Worm (Caenorhabditis elegans) whole organism, L2 larva: ENCODE results near the gene Y53F4B.1.

Source experiments
- lsy-2 ChIP-seq, 2 experiments: fragments of 150-350 bp in 1 of 2; sonication (generic microtip) in 1 of 2; optimal IDR thresholded peaks; 2 replicates each; lab custom pipeline; 2014 to 2017; ENCODE audit warnings: missing biosample characterization in 2 of 2, missing genetic modification characterization in 2 of 2
- nhr-25 ChIP-seq: fragments of 150-350 bp; sonication (generic microtip); optimal IDR thresholded peaks from 3 replicates; lab custom pipeline; 2014; ENCODE audit warnings: missing biosample characterization, missing genetic modification characterization
- nhr-77 ChIP-seq: fragments of 150-350 bp; optimal IDR thresholded peaks from 2 replicates; lab custom pipeline; 2014; ENCODE audit warnings: missing biosample characterization, missing genetic modification characterization
- unc-55 ChIP-seq: fragments of 150-350 bp; sonication (generic microtip); optimal IDR thresholded peaks from 3 replicates; lab custom pipeline; 2014; ENCODE audit warnings: missing biosample characterization, missing genetic modification reagents, missing genetic modification characterization
- zag-1 ChIP-seq: fragments of 150-350 bp; optimal IDR thresholded peaks from 2 replicates; lab custom pipeline; 2014; ENCODE audit warnings: missing biosample characterization, missing genetic modification characterization

DNA sequence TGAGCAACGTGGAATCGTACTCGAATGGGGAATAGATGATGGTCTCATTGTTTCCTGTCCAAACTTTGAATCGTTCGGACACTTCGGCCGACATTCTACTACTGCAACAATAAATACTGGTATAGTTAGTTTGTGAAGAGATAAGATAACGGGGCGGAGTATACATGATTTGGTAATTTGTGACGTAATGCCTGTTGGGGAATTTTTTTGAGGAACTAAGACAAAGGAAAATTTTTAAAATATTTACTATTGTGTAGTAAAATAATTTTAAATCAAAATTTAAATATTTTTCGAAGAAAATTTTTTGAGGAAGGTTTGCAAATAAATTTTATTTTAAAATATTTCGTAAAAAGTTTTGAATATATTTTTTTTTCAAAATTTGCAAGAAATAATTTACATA, 6.0 kb upstream of the Y53F4B.1 start, which contains the start of gene elo-9:
- TF ChIP-seq nhr-77 (tag; lab: Kevin White, UChicago) (no peak), zag-1 (tag; lab: Kevin White, UChicago) (no peak), lsy-2 (tag; optimal IDR thresholded peaks at IDR 0.05; lab: Kevin White, UChicago) (no peak), unc-55 (GFP tag; lab: Kevin White, UChicago) (no peak), nhr-25 (no peak)
